Worm (Caenorhabditis elegans) whole organism, L4/young adult: ENCODE measurements around the gene clec-245.
"Not testable (repeated sequence)": the region's sequence is repeated elsewhere in the genome, so short reads cannot be mapped to it uniquely, and the experiment has no call there.

Experiments used
- W03F9.2 ChIP-seq: fragments of 150-350 bp; optimal IDR thresholded peaks from 2 replicates; lab custom pipeline; 2014; ENCODE audit warnings: missing biosample characterization, missing genetic modification characterization
- dao-5 ChIP-seq: sonication (generic microtip); optimal IDR thresholded peaks from 2 replicates; lab custom pipeline; 2016; ENCODE audit warnings: missing genotype, missing genetic modification characterization, moderate library complexity, missing compliant biosample characterization
- him-1 ChIP-seq: sonication (generic microtip); optimal IDR thresholded peaks from 2 replicates; lab custom pipeline; 2016; ENCODE audit warnings: missing genotype, missing genetic modification reagents, missing genetic modification characterization, missing compliant biosample characterization

Gene clec-245

DNA sequence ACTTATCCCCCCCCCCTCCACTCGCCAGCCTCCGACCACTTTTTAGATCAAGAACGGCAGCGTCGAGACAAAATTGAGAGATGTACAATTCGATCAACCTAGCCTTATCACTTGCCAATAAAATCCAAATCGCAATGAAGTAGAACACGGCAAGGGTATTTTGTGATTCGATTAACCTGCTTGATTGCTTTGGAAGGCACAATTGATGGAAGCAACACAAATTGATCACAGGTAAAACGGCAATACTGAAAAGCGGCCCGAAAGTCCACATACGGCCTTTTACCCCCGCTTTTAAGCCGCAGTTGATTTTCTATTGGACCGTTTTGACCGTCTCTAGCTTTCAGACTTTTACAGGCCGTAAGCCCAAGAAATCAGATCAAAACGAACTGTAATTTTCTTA, at the start of gene clec-245:
clec-245 (minus strand) TSS at position 101 of the 400 bp plus-strand sequence.
- TF ChIP-seq him-1, result no peak
- TF ChIP-seq W03F9.2, result no peak
- no peak for TF ChIP-seq dao-5

- TF ChIP-seq W03F9.2 (no peak), him-1 (no peak), dao-5 (no peak)
Observed at ce11 chrV:18236714-18237288, 48.6 kb upstream of the clec-245 start, which contains the start of gene R10E8.3. Gene R10E8.3, minus strand, starts transcription at chrV:18236764.

ce11 chrV:18235808-18236207, 47.6 kb upstream of the clec-245 start:
- TF ChIP-seq him-1 (no peak), W03F9.2 (no peak), dao-5 (no peak)

ce11 chrV:18224353-18224752, 36.1 kb upstream of the clec-245 start, which contains the start of gene F16H6.10:
Gene F16H6.10, minus strand, starts transcription at chrV:18224453.
- no peak for TF ChIP-seq him-1
- TF ChIP-seq dao-5, result no peak
- TF ChIP-seq W03F9.2, result no peak

ce11 chrV:18216784-18217183, 28.6 kb upstream of the clec-245 start, which contains the start of gene F16H6.9:
Gene F16H6.9, plus strand, starts transcription at chrV:18217084.
- TF ChIP-seq dao-5, W03F9.2, him-1: not testable (repeated sequence)

ce11 chrV:18216175-18216574, 27.9 kb upstream of the clec-245 start, which contains the start of gene F16H6.8:
Gene F16H6.8, minus strand, starts transcription at chrV:18216275.
- not testable (repeated sequence) for TF ChIP-seq him-1, dao-5, W03F9.2

ce11 chrV:18212848-18213247, 24.6 kb upstream of the clec-245 start:
- TF ChIP-seq W03F9.2 (no peak), him-1 (no peak), dao-5 (no peak)

DNA sequence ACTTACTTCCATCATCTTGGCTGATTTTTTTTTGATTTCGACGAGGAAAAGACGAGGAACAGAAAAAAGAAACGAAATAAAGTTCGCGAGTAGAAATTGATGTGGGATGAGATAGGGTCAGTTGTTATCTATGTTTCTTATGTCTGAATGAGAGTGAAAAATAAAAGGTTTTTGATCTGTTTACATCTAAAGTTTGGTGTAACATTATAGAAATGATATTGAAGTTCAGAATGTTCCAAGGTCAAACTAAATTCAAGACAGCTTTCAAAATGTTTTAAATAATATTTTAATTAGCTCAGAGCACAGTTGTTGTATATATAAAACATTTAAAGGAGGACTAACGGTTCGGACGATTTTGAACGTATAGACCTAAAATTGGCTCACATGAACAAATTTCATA, 20.8 kb upstream of the clec-245 start, which contains the start of gene F16H6.7:
F16H6.7 (minus strand) TSS at position 101 of the 400 bp plus-strand sequence.
- TF ChIP-seq dao-5, result no peak

ce11 chrV:18198421-18198820, 10.2 kb upstream of the clec-245 start, which contains the start of gene F16H6.4:
Gene F16H6.4, plus strand, starts transcription at chrV:18198721.
- TF ChIP-seq him-1 (no peak), dao-5 (no peak), W03F9.2 (no peak)

- TF ChIP-seq him-1 (no peak), W03F9.2 (no peak), dao-5 (no peak)
Observed at ce11 chrV:18195006-18195405, 6.8 kb upstream of the clec-245 start, which contains the start of gene F16H6.3. Gene F16H6.3, plus strand, starts transcription at chrV:18195306.

DNA sequence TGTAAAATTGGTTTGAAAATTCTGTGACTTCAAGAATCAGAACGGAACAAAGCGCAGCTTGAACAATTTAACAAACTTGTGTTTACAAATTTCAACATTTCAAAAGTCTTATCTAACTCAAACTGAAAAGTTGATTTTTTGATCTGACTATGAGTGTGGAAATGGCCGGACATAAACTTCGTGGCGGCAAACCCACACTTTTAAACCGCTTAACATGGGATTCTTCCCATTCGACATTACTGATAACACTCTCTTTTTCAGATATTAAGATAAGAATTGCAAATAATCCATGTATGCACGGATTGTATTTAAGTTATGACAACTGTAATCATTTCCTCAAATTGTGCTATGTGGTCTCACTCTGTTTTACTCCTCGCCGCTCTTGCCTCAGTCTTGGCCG, 2.9 kb upstream of the clec-245 start, which contains the start of gene clec-42:
clec-42 (plus strand) TSS at position 285 of the 400 bp plus-strand sequence.
- TF ChIP-seq W03F9.2 (no peak), him-1 (no peak), dao-5 (no peak)

DNA sequence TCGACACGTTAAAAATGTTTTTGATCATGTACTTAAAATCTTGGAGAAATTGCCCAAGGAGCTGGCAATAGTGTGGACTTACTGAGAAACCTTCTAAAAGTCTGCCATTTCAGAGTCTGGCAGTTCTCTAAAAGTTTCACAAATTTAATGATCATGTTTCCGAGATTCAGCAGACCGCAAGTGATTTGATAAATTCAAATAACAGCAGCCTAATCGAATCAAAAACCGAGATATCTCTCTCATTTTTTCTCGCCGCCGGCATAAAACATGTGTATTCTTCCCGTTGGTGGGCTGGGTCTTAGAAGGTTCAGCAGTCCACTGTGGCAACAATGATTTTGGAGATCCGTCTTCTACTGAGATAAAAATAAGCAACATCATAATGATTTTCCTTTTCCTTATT, 953 bp upstream of the clec-245 start, which contains the start of gene clec-246:
clec-246 (plus strand) TSS at position 301 of the 400 bp plus-strand sequence.
- TF ChIP-seq W03F9.2 (no peak), dao-5 (no peak), him-1 (no peak)

DNA sequence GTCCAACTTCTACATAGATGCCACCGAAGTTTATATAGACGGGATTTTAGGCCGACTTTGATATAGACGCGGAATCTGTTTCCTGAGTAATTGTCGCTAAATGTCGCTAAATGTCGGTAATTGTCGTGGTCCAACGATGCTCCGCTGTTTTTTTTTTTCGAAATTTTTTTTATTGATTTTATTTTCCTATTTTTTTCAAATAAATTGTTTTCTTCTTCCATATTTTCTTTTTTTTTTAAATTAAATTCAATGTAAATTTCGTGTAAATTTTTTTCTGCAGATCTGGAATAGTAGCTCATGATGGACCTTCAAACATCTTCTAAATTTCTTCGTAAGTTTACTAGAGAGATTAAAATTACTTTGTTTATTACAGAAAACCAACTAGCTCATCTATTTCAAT, 3.3 kb downstream of the clec-245 start, which contains the start of gene C31G12.3:
C31G12.3 (plus strand) TSS at position 301 of the 400 bp plus-strand sequence.
- no peak for TF ChIP-seq dao-5
- no peak for TF ChIP-seq W03F9.2
- no peak for TF ChIP-seq him-1

- TF ChIP-seq W03F9.2 (no peak), him-1 (no peak), dao-5 (no peak)
Observed at ce11 chrV:18179663-18180062, 8.6 kb downstream of the clec-245 start, which contains the start of gene C31G12.1. Gene C31G12.1, plus strand, starts transcription at chrV:18179963.

ce11 chrV:18178659-18179058, 9.6 kb downstream of the clec-245 start, which contains the start of gene C31G12.4:
Gene C31G12.4, minus strand, starts transcription at chrV:18178759.
- TF ChIP-seq W03F9.2 (no peak), dao-5 (no peak), him-1 (no peak)

DNA sequence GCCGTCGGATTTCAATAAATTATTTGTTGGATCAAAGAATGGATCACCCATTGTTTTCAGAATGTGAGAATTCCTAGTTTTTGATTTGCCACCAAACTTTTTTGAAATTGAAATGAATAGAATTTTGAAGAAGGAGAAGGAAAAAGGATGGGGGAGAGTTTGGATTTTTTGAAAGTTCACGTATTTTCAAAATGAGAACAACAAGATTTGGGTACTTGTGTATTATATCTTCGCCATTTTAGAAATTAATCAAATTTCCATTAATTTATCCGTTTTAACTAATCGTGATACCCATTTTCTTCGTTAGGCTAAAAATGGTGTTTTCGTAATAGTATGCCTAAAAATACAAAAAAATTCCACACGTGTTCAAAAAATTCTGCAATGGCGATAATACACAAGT, 16.7 kb downstream of the clec-245 start, which contains the start of gene C14A6.8:
C14A6.8 (minus strand) TSS at position 101 of the 400 bp plus-strand sequence.
- no peak for TF ChIP-seq him-1
- TF ChIP-seq W03F9.2, result no peak
